Worm (Caenorhabditis elegans): ENCODE results near the gene Y73F4A.1.

Y73F4A.1 gene

ce11 chrIV:9045252-9045651 is at the start of gene Y73F4A.1:
Y73F4A.1 (minus strand) TSS chrIV:9045352.
- TF ChIP-seq C08G9.2 (tag; optimal IDR thresholded peaks at IDR 0.05) (no peak), ceh-2 (tag; optimal IDR thresholded peaks at IDR 0.05) (no peak), K02D7.2 (tag; optimal IDR thresholded peaks at IDR 0.05) (no peak), C38D4.7 (GFP tag; optimal IDR thresholded peaks at IDR 0.05) (no peak), ceh-14 (tag; optimal IDR thresholded peaks at IDR 0.05) (no peak), sox-2 (GFP tag; IDR thresholded peaks at IDR 0.05) (no peak), hlh-6 (tag; optimal IDR thresholded peaks at IDR 0.05) (no peak), sox-4 (tag; optimal IDR thresholded peaks at IDR 0.05) (no peak), unc-42 (tag; optimal IDR thresholded peaks at IDR 0.05) (no peak), syd-9 (tag; optimal IDR thresholded peaks at IDR 0.05) (no peak), sdc-2 (tag; optimal IDR thresholded peaks at IDR 0.05) (no peak), ceh-18 (tag; optimal IDR thresholded peaks at IDR 0.05) (no peak), ceh-22 (tag; optimal IDR thresholded peaks at IDR 0.05) (no peak), F13H6.1 (tag; optimal IDR thresholded peaks at IDR 0.05) (no peak)

ce11 chrIV:9094356-9094755 is 49.2 kb upstream of the Y73F4A.1 start, which contains the start of gene mrpl-42:
mrpl-42 (minus strand) TSS chrIV:9094456.
- no peak for TF ChIP-seq fax-1 (tag; optimal IDR thresholded peaks at IDR 0.05)
- TF ChIP-seq pag-3 (tag; optimal IDR thresholded peaks at IDR 0.05; ENCODE audit: borderline replicate concordance): no peak
- TF ChIP-seq ceh-34 (tag; optimal IDR thresholded peaks at IDR 0.05): no peak
- no peak for TF ChIP-seq ztf-16 (tag; optimal IDR thresholded peaks at IDR 0.05)
- TF ChIP-seq eyg-1 (tag; optimal IDR thresholded peaks at IDR 0.05): no peak
- TF ChIP-seq sox-2 (GFP tag; IDR thresholded peaks at IDR 0.05): no peak
- no peak for TF ChIP-seq ceh-31 (tag; optimal IDR thresholded peaks at IDR 0.05)
- no peak for TF ChIP-seq pax-1 (tag; optimal IDR thresholded peaks at IDR 0.05)
- no peak for TF ChIP-seq che-1 (tag; optimal IDR thresholded peaks at IDR 0.05)
- no peak for TF ChIP-seq pha-4 (tag; optimal IDR thresholded peaks at IDR 0.05)
- no peak for TF ChIP-seq pha-2 (tag; optimal IDR thresholded peaks at IDR 0.05)
- no peak for TF ChIP-seq T23F11.4 (GFP tag; optimal IDR thresholded peaks at IDR 0.05)
- no peak for TF ChIP-seq fkh-10 (GFP tag; optimal IDR thresholded peaks at IDR 0.05)
- no peak for TF ChIP-seq elt-4 (tag; optimal IDR thresholded peaks at IDR 0.05)
- no peak for TF ChIP-seq ceh-14 (tag; optimal IDR thresholded peaks at IDR 0.05)
- TF ChIP-seq K02D7.2 (tag; optimal IDR thresholded peaks at IDR 0.05): no peak
- TF ChIP-seq ceh-2 (tag; optimal IDR thresholded peaks at IDR 0.05): no peak
- TF ChIP-seq syd-9 (tag; optimal IDR thresholded peaks at IDR 0.05): no peak
- TF ChIP-seq unc-86 (tag; optimal IDR thresholded peaks at IDR 0.05): no peak
- no peak for TF ChIP-seq nhr-232 (tag; optimal IDR thresholded peaks at IDR 0.05)

- no peak for TF ChIP-seq F13H6.1 (tag; optimal IDR thresholded peaks at IDR 0.05)
- no peak for TF ChIP-seq ceh-14 (tag; optimal IDR thresholded peaks at IDR 0.05)
- TF ChIP-seq ama-1 (optimal IDR thresholded peaks at IDR 0.05): no peak
- no peak for TF ChIP-seq hlh-30 (tag; optimal IDR thresholded peaks at IDR 0.05; ENCODE audit: insufficient read depth)
- no peak for TF ChIP-seq che-1 (tag; optimal IDR thresholded peaks at IDR 0.05)
- no peak for TF ChIP-seq mec-3 (tag; optimal IDR thresholded peaks at IDR 0.05; ENCODE audit: borderline replicate concordance)
- TF ChIP-seq ref-2 (tag; optimal IDR thresholded peaks at IDR 0.05): no peak
- TF ChIP-seq rnt-1 (tag; optimal IDR thresholded peaks at IDR 0.05): no peak
- no peak for TF ChIP-seq eyg-1 (tag; optimal IDR thresholded peaks at IDR 0.05)
- no peak for TF ChIP-seq K02D7.2 (tag; optimal IDR thresholded peaks at IDR 0.05)
- no peak for TF ChIP-seq unc-86 (tag; optimal IDR thresholded peaks at IDR 0.05)
- no peak for TF ChIP-seq ceh-24 (tag; optimal IDR thresholded peaks at IDR 0.05)
- TF ChIP-seq ceh-2 (tag; optimal IDR thresholded peaks at IDR 0.05): no peak
- no peak for TF ChIP-seq ceh-6 (GFP tag; optimal IDR thresholded peaks at IDR 0.05)
- TF ChIP-seq sdc-2 (tag; optimal IDR thresholded peaks at IDR 0.05): no peak
- TF ChIP-seq nhr-232 (tag; optimal IDR thresholded peaks at IDR 0.05): no peak
- TF ChIP-seq hlh-13 (GFP tag; optimal IDR thresholded peaks at IDR 0.05): no peak
- TF ChIP-seq ceh-19 (GFP tag; optimal IDR thresholded peaks at IDR 0.05): no peak
- no peak for TF ChIP-seq pqm-1 (tag; optimal IDR thresholded peaks at IDR 0.05)
Measured at ce11 chrIV:9093932-9094331, 48.8 kb upstream of the Y73F4A.1 start, which contains the start of gene lpl-1. lpl-1 (minus strand) TSS chrIV:9094032.
